Worm (Caenorhabditis elegans) whole organism, young adult: ENCODE measurements around the gene srbc-43.
A peak's percentile ranks its signal among the peaks of the same experiment; 100 is the strongest.

Source experiments
- B0035.1 ChIP-seq: sonication (generic microtip); optimal IDR thresholded peaks from 2 replicates; lab custom pipeline; 2016; ENCODE audit warnings: missing genetic modification characterization, mild to moderate bottlenecking, missing compliant biosample characterization, missing genotype, missing genetic modification reagents
- C06A6.2 ChIP-seq: fragments of 200-800 bp; sonication (Bioruptor generic); conservative IDR thresholded peaks from 2 replicates; pipeline ENCODE4 v1.3.6; 2022; ENCODE audit warnings: missing genetic modification characterization, missing compliant biosample characterization
- D2030.7 ChIP-seq: fragments of 200-800 bp; sonication (Bioruptor generic); IDR thresholded peaks from 2 replicates; pipeline ENCODE4 v1.3.6; 2022; ENCODE audit warnings: missing genetic modification reagents, missing genetic modification characterization, missing compliant biosample characterization
- F37B4.10 ChIP-seq: fragments of 200-800 bp; sonication (Bioruptor generic); IDR thresholded peaks from 2 replicates; pipeline ENCODE4 v1.3.6; 2022; ENCODE audit warnings: missing genetic modification characterization, missing compliant biosample characterization
- F49E8.2 ChIP-seq: sonication (generic microtip); optimal IDR thresholded peaks from 3 replicates; lab custom pipeline; 2017; ENCODE audit warnings: missing genetic modification characterization, mild to moderate bottlenecking, missing compliant biosample characterization, antibody characterized with exemption, moderate library complexity; ENCODE audit not compliant: insufficient read depth
- F55B11.4 ChIP-seq: sonication (generic microtip); optimal IDR thresholded peaks from 2 replicates; lab custom pipeline; 2016; ENCODE audit warnings: missing compliant biosample characterization, missing genetic modification characterization, borderline replicate concordance; ENCODE audit not compliant: insufficient read depth
- K12H6.12 ChIP-seq: fragments of 200-800 bp; sonication (Bioruptor generic); optimal IDR thresholded peaks from 2 replicates; lab custom pipeline; 2018; ENCODE audit warnings: mild to moderate bottlenecking, missing genetic modification characterization, missing compliant biosample characterization
- Y53G8AR.9 ChIP-seq: fragments of 200-800 bp; sonication (Bioruptor generic); conservative IDR thresholded peaks from 2 replicates; pipeline ENCODE4 v1.3.6; 2022; ENCODE audit warnings: missing genetic modification reagents, missing genetic modification characterization, missing compliant biosample characterization
- Y56A3A.18 ChIP-seq: fragments of 200-800 bp; sonication (Bioruptor generic); IDR thresholded peaks from 2 replicates; pipeline ENCODE4 v1.3.6; 2022; ENCODE audit warnings: missing genetic modification reagents, missing genetic modification characterization, missing compliant biosample characterization
- Y79H2A.3 ChIP-seq: fragments of 200-800 bp; sonication (Bioruptor generic); conservative IDR thresholded peaks from 2 replicates; pipeline ENCODE4 v1.3.6; 2022; ENCODE audit warnings: missing genetic modification reagents, missing genetic modification characterization, missing compliant biosample characterization
- ama-1 ChIP-seq, 3 experiments: fragments of 150-350 bp in 1 of 3; sonication (generic microtip) in 2 of 3; optimal IDR thresholded peaks; 2 replicates each; lab custom pipeline; 2014 to 2018; ENCODE audit warnings: missing biosample characterization in 2 of 3, missing genetic modification characterization in 2 of 3, missing genetic modification reagents in 2 of 3
- aptf-3 ChIP-seq: fragments of 200-800 bp; sonication (Bioruptor generic); IDR thresholded peaks from 2 replicates; pipeline ENCODE4 v1.3.6; 2022; ENCODE audit warnings: missing genetic modification characterization, missing compliant biosample characterization
- atf-7 ChIP-seq: sonication (generic microtip); optimal IDR thresholded peaks from 2 replicates; lab custom pipeline; 2017; ENCODE audit warnings: mild to moderate bottlenecking, missing genetic modification characterization, missing compliant biosample characterization
- athp-1 ChIP-seq: sonication (generic microtip); optimal IDR thresholded peaks from 2 replicates; lab custom pipeline; 2017; ENCODE audit warnings: mild to moderate bottlenecking, missing genetic modification characterization, missing compliant biosample characterization
- attf-5 ChIP-seq: fragments of 200-800 bp; sonication (Bioruptor generic); optimal IDR thresholded peaks from 2 replicates; lab custom pipeline; 2018; ENCODE audit warnings: mild to moderate bottlenecking, missing genetic modification characterization, missing compliant biosample characterization
- bed-2 ChIP-seq: fragments of 200-800 bp; sonication (Bioruptor generic); IDR thresholded peaks from 2 replicates; pipeline ENCODE4 v1.3.6; 2022; ENCODE audit warnings: missing genetic modification reagents, missing genetic modification characterization, missing compliant biosample characterization
- ccch-3 ChIP-seq: fragments of 200-800 bp; sonication (Bioruptor generic); optimal IDR thresholded peaks from 2 replicates; lab custom pipeline; 2018; ENCODE audit warnings: mild to moderate bottlenecking, missing genetic modification characterization, missing compliant biosample characterization
- cebp-2 ChIP-seq: fragments of 200-800 bp; sonication (Bioruptor generic); IDR thresholded peaks from 2 replicates; pipeline ENCODE4 v1.3.6; 2022; ENCODE audit warnings: missing genetic modification characterization, missing compliant biosample characterization
- ceh-100 ChIP-seq: fragments of 200-800 bp; sonication (Bioruptor generic); IDR thresholded peaks from 2 replicates; pipeline ENCODE4 v1.3.6; 2022; ENCODE audit warnings: missing genetic modification reagents, missing genetic modification characterization, missing compliant biosample characterization
- ceh-27 ChIP-seq: fragments of 200-800 bp; sonication (Bioruptor generic); optimal IDR thresholded peaks from 2 replicates; lab custom pipeline; 2018; ENCODE audit warnings: mild to moderate bottlenecking, missing genetic modification characterization, moderate library complexity, missing compliant biosample characterization
- chd-7 ChIP-seq: sonication (generic microtip); optimal IDR thresholded peaks from 2 replicates; lab custom pipeline; 2016; ENCODE audit warnings: mild to moderate bottlenecking, missing genetic modification characterization, moderate library complexity, missing compliant biosample characterization
- dox-1 ChIP-seq: fragments of 200-800 bp; sonication (Bioruptor generic); IDR thresholded peaks from 2 replicates; pipeline ENCODE4 v1.3.6; 2022; ENCODE audit warnings: missing genetic modification reagents, missing genetic modification characterization, missing compliant biosample characterization
- dpl-1 ChIP-seq: fragments of 150-350 bp; optimal IDR thresholded peaks from 2 replicates; lab custom pipeline; 2014; ENCODE audit warnings: missing biosample characterization, missing genetic modification reagents, missing genetic modification characterization
- egl-18 ChIP-seq: fragments of 200-800 bp; sonication (Bioruptor generic); IDR thresholded peaks from 2 replicates; pipeline ENCODE4 v1.3.6; 2022; ENCODE audit warnings: missing genetic modification reagents, missing genetic modification characterization, missing compliant biosample characterization
- gei-17 ChIP-seq: fragments of 200-800 bp; sonication (Bioruptor generic); optimal IDR thresholded peaks from 2 replicates; lab custom pipeline; 2018; ENCODE audit warnings: mild to moderate bottlenecking, missing genetic modification characterization, missing compliant biosample characterization
- him-1 ChIP-seq: sonication (generic microtip); optimal IDR thresholded peaks from 2 replicates; lab custom pipeline; 2016; ENCODE audit warnings: missing genotype, missing genetic modification reagents, missing genetic modification characterization, missing compliant biosample characterization
- lsy-27 ChIP-seq: sonication (generic microtip); optimal IDR thresholded peaks from 2 replicates; lab custom pipeline; 2017; ENCODE audit warnings: missing genetic modification characterization, mild to moderate bottlenecking, missing compliant biosample characterization, antibody characterized with exemption, missing genotype, borderline replicate concordance; ENCODE audit not compliant: insufficient read depth
- madf-10 ChIP-seq: sonication (generic microtip); optimal IDR thresholded peaks from 2 replicates; lab custom pipeline; 2016; ENCODE audit warnings: mild to moderate bottlenecking, missing genetic modification characterization, missing compliant biosample characterization
- madf-6 ChIP-seq: fragments of 200-800 bp; sonication (Bioruptor generic); IDR thresholded peaks from 2 replicates; pipeline ENCODE4 v1.3.6; 2022; ENCODE audit warnings: missing genetic modification reagents, missing genetic modification characterization, missing compliant biosample characterization
- mcd-1 ChIP-seq: fragments of 200-800 bp; sonication (Bioruptor generic); IDR thresholded peaks from 2 replicates; pipeline ENCODE4 v1.3.6; 2022; ENCODE audit warnings: missing genetic modification reagents, missing genetic modification characterization, missing compliant biosample characterization
- mel-28 ChIP-seq: sonication (generic microtip); optimal IDR thresholded peaks from 2 replicates; lab custom pipeline; 2016; ENCODE audit warnings: borderline replicate concordance, mild to moderate bottlenecking, missing genetic modification characterization, missing compliant biosample characterization
- nfya-2 ChIP-seq: fragments of 200-800 bp; sonication (Bioruptor generic); IDR thresholded peaks from 2 replicates; pipeline ENCODE4 v1.3.6; 2022; ENCODE audit warnings: missing genetic modification reagents, missing genetic modification characterization, missing compliant biosample characterization
- nfyb-1 ChIP-seq: fragments of 200-800 bp; sonication (Bioruptor generic); IDR thresholded peaks from 2 replicates; pipeline ENCODE4 v1.3.6; 2022; ENCODE audit warnings: missing genetic modification reagents, missing genetic modification characterization, missing compliant biosample characterization
- nhr-80 ChIP-seq: sonication (generic microtip); optimal IDR thresholded peaks from 2 replicates; lab custom pipeline; 2016; ENCODE audit warnings: missing genetic modification characterization, missing compliant biosample characterization
- rec-8 ChIP-seq, 2 experiments: sonication (generic microtip); optimal IDR thresholded peaks; 2 replicates each; lab custom pipeline; 2016; ENCODE audit warnings: mild to moderate bottlenecking in 2 of 2, missing genetic modification characterization in 2 of 2, missing genetic modification reagents in 2 of 2, missing genotype in 2 of 2, missing biosample characterization in 1 of 2, missing compliant biosample characterization in 1 of 2, moderate library complexity in 1 of 2
- sptf-2 ChIP-seq: fragments of 200-800 bp; sonication (Bioruptor generic); optimal IDR thresholded peaks from 2 replicates; lab custom pipeline; 2018; ENCODE audit warnings: mild to moderate bottlenecking, missing genetic modification characterization, missing compliant biosample characterization
- tbx-9 ChIP-seq: sonication (generic microtip); optimal IDR thresholded peaks from 2 replicates; lab custom pipeline; 2016; ENCODE audit warnings: borderline replicate concordance, missing genetic modification characterization, inconsistent platforms, missing compliant biosample characterization
- tlf-1 ChIP-seq: fragments of 200-800 bp; sonication (Bioruptor generic); optimal IDR thresholded peaks from 2 replicates; lab custom pipeline; 2018; ENCODE audit warnings: mild to moderate bottlenecking, missing genetic modification characterization, missing compliant biosample characterization
- xnd-1 ChIP-seq: sonication (generic microtip); optimal IDR thresholded peaks from 2 replicates; lab custom pipeline; 2016; ENCODE audit warnings: missing genotype, missing genetic modification reagents, missing genetic modification characterization, missing compliant biosample characterization
- zfh-2 ChIP-seq: fragments of 200-800 bp; sonication (Bioruptor generic); conservative IDR thresholded peaks from 2 replicates; pipeline ENCODE4 v1.3.6; 2022; ENCODE audit warnings: missing genetic modification reagents, missing genetic modification characterization, missing compliant biosample characterization
- ztf-22 ChIP-seq: fragments of 200-800 bp; sonication (Bioruptor generic); optimal IDR thresholded peaks from 2 replicates; lab custom pipeline; 2018; ENCODE audit warnings: mild to moderate bottlenecking, missing genetic modification characterization, moderate library complexity, missing compliant biosample characterization

srbc-43 gene

DNA sequence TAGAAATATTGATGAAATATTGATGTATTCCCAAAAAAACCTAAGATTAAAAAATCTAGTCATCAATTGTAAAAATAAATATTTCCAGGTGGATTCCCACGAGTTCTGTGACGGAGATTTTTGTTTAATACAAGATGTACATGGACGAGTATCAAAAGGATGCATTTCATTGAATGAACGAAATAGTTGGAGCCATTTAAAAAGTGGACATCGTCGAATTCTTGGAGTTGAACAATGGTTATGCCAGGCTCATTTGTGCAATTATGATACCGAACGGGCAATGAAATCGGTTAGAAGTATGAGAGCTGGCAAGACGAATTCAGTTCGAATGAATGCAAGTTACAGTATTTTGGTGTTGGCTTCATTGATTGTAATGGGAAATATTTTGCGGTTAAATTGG, 40.8 kb downstream of the srbc-43 start (continued):
- TF ChIP-seq dox-1 (GFP tag; lab: Robert Waterston, UW) (no peak), ccch-3 (GFP tag; lab: Kevin White, UChicago) (no peak), F49E8.2 (tag; lab: Kevin White, UChicago) (no peak), Y56A3A.18 (GFP tag; lab: Robert Waterston, UW) (no peak), zfh-2 (no peak), ztf-22 (no peak)
- TF ChIP-seq, all 124 proteins: peak for 0

DNA sequence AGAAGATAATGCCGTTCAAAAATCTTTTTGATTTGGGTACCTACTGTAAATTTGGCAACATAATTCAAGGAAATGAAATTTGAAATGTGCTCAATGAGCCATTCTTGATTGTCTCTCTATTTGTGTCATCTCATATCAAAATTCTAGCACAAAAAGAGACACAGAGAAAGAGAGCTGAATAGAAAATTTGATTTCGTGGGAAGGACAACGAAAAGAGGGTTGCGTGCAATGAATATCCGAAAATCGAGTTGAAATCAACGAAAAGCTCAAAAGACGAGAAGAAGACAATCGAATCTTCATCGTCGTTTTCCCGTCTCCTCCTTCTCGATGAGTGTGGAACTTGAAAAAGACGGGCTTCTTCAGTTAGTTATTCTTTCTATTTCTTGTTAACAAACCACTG, 42.5 kb downstream of the srbc-43 start, which contains the start of gene C15C8.5:
Gene C15C8.5, plus strand, starts transcription at position 152 of the 400 bp plus-strand sequence.
- TF ChIP-seq sptf-2 (GFP tag; lab: Kevin White, UChicago) (no peak), atf-7 (tag; lab: Kevin White, UChicago) (no peak), lsy-27 (no peak), dpl-1 (no peak), xnd-1 (tag; lab: Kevin White, UChicago) (no peak), ceh-27 (GFP tag; lab: Kevin White, UChicago) (no peak), K12H6.12 (no peak), bed-2 (GFP tag; lab: Robert Waterston, UW) (no peak), B0035.1 (tag; lab: Kevin White, UChicago) (no peak), him-1 (tag; lab: Kevin White, UChicago) (no peak), D2030.7 (GFP tag; lab: Robert Waterston, UW) (no peak), egl-18 (GFP tag; lab: Robert Waterston, UW) (no peak), ceh-100 (GFP tag; lab: Robert Waterston, UW) (no peak), ama-1 (optimal IDR thresholded peaks at IDR 0.05; lab: Kevin White, UChicago) (no peak), ama-1 (GFP tag; optimal IDR thresholded peaks at IDR 0.05; lab: Kevin White, UChicago) (no peak)

DNA sequence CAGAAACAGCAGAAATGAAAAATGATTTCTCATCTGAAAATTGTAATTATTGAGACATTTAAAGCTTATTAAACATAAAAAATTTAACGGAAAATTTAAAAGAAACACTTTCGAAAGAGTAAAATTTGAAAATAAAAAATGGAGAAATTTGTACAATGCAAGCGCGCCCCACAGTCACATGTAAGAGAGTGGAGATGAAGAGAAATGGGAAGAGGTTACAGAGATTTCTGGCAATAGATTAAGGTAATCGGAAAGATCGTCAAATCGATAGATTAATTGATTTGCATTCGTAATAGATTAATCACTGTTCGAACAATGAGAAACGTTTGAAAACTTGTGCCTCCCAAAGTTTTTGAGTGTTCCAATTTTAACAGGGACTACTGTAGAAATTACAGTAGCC, 42.9 kb downstream of the srbc-43 start, which contains the start of gene C15C8.4:
Gene C15C8.4, minus strand, starts transcription at position 33 of the 400 bp plus-strand sequence.
- TF ChIP-seq gei-17 (GFP tag; lab: Kevin White, UChicago) (no peak), D2030.7 (GFP tag; lab: Robert Waterston, UW) (no peak), Y79H2A.3 (GFP tag; lab: Robert Waterston, UW) (no peak), attf-5 (GFP tag; lab: Kevin White, UChicago) (no peak), madf-10 (no peak), athp-1 (tag; lab: Kevin White, UChicago) (no peak), chd-7 (tag; lab: Kevin White, UChicago) (no peak), nfya-2 (no peak)

DNA sequence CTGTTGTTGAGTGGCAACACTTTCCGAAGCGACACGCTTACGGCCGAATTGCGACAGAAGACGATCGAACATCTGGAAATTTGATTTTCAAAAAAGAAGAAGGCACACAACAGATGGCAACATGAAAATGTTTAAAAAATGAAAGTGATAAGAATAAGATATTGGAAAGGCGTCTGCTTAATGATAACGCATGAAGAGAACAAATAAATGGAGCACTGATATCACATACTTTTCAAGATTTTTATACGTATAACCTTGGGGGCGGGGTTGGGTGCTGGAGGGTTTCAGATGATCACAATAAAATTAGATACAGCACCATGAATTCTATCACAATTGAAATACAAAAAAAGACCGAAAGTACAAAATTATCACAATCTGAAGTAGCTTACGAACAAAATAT, 45.3 kb downstream of the srbc-43 start, which contains the start of gene C15C8.7:
Gene C15C8.7, minus strand, starts transcription at position 72 of the 400 bp plus-strand sequence.
- TF ChIP-seq nhr-80 (tag; lab: Kevin White, UChicago) = peak; percentile 26
- no peak for TF ChIP-seq mel-28

DNA sequence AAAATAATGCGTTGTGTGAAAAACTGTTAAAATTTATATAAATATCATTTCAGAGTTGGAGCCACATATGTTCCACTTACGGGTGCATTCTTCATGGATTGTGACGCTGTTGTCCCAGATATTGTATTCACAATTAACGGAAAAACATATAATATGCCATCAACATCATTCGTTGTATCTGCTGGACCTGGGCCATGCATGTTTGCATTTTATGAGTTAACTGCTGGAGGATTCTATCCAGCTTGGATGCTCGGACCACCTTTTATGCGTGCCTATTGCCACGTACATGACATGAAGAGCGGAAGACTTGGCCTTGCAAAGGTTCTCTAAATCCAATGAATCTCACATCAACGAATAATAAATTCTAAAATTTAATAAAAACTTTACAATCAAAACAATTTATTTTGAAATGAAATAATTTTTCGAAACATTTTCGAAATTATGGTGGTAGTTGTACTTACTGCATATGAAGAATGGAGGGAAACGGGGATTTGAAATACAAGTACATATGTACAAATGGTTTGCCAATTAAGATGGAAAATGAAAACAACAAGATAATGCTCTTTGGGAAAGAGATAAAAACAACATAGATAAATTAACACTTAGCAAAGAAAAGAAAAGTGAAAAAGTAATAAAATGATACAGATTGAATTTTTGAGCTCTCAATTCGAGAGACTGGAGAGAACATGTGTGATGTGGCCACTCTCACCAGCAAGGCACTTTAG, 46.4 kb downstream of the srbc-43 start:
- TF ChIP-seq C06A6.2 (GFP tag; lab: Robert Waterston, UW) (no peak), Y53G8AR.9 (GFP tag; lab: Robert Waterston, UW) (no peak), madf-6 (GFP tag; lab: Robert Waterston, UW) (no peak), aptf-3 (no peak), cebp-2 (GFP tag; lab: Robert Waterston, UW) (0 out of 2 replicates have a peak, but pooled peaks have one; percentile 19), F55B11.4 (tag; lab: Kevin White, UChicago) (no peak), mcd-1 (GFP tag; lab: Robert Waterston, UW) (no peak), tbx-9 (no peak), nfyb-1 (GFP tag; lab: Robert Waterston, UW) (0 out of 2 replicates have a peak, but pooled peaks have one; percentile 17), rec-8 (tag; optimal IDR thresholded peaks at IDR 0.05; lab: Kevin White, UChicago) (no peak), nhr-80 (tag; lab: Kevin White, UChicago) (peak; percentile 41), tlf-1 (GFP tag; lab: Kevin White, UChicago) (no peak), F37B4.10 (GFP tag; lab: Robert Waterston, UW) (no peak)
